Worm (Caenorhabditis elegans): ENCODE results near the gene grd-3.
"Not testable (repeated sequence)": the region's sequence is repeated elsewhere in the genome, so short reads cannot be mapped to it uniquely, and the experiment has no call there.

- not testable (repeated sequence) for TF ChIP-seq him-1, W03F9.2 (tag; optimal IDR thresholded peaks at IDR 0.05)
Measured at ce11 chrIV:3389999-3390398, 49.5 kb upstream of the grd-3 start, which contains the start of gene B0546.5.
